Worm (Caenorhabditis elegans): ENCODE measurements around the gene C02D5.4.

The C02D5.4 gene

DNA sequence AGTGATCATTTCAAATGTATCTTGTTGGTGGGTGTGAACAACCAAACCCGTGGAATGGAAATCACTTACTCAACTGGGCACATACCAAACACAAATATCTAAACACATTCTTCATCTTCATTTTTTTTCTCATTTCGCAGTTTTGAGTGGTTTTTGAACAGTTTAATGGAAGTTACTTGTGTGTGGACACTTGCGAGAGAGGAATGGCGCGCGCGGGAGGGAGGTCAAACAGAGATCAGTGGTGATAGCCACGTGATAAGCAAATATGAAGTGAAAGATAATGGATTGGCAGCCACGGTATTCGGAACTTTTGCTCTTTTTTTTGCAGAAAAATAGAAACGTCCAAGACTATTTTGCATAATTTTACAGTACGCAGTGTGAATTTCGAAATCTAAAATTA, 31.4 kb upstream of the C02D5.4 start:
- no peak for TF ChIP-seq tab-1 (GFP tag; IDR thresholded peaks at IDR 0.05)
- TF ChIP-seq T22C8.4 (GFP tag; IDR thresholded peaks at IDR 0.05) = no peak
- no peak for TF ChIP-seq klf-2 (GFP tag; conservative IDR thresholded peaks at IDR 0.05)
- TF ChIP-seq ref-1 (GFP tag; conservative IDR thresholded peaks at IDR 0.05) = no peak
- TF ChIP-seq cog-1 (tag; optimal IDR thresholded peaks at IDR 0.05) = no peak
- no peak for TF ChIP-seq med-1 (GFP tag; optimal IDR thresholded peaks at IDR 0.05; ENCODE audit: insufficient read depth)
- no peak for TF ChIP-seq ztf-23 (GFP tag; IDR thresholded peaks at IDR 0.05)
- TF ChIP-seq flt-1 (GFP tag; IDR thresholded peaks at IDR 0.05) = no peak
- no peak for TF ChIP-seq ztf-29 (GFP tag; IDR thresholded peaks at IDR 0.05)

DNA sequence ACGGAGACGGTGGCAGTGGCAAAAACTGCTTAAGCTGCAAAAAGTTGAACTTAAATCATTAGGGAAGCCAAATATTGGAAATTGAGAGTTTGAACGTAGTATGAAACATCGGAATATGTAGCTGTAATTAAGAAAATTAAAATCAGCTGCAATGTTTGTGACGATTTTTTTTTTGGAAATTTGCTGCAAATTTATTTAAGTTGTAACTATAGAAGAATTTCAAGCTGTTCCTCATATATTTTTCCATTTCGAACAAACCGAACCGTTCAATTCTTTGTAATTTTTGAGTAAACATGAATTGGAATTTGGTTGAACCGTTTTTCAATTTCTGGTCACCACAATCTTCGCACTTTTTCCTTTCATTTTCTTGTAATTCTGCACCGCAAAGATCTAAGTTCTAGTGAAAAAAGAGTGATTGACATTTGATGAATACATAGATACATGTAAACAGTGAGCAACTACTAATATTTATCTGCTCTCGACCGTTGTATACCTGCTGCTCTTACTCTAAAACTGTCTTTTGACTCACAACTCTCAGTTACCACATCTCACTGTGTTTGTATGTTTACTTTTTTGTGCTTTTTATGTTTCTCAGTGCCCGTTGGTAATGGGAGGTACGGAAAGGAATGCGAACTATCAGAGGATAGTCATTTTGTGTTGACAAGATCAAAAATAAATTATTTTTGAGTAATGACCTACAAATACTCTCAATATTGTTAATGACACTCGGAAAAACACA, 30.1 kb upstream of the C02D5.4 start:
- no peak for TF ChIP-seq T22C8.4 (GFP tag; IDR thresholded peaks at IDR 0.05)
- no peak for TF ChIP-seq ztf-29 (GFP tag; IDR thresholded peaks at IDR 0.05)
- no peak for TF ChIP-seq flt-1 (GFP tag; IDR thresholded peaks at IDR 0.05)
- no peak for TF ChIP-seq ref-1 (GFP tag; conservative IDR thresholded peaks at IDR 0.05)
- TF ChIP-seq cog-1 (tag; optimal IDR thresholded peaks at IDR 0.05) = no peak
- TF ChIP-seq tab-1 (GFP tag; IDR thresholded peaks at IDR 0.05) = no peak
- TF ChIP-seq ztf-23 (GFP tag; IDR thresholded peaks at IDR 0.05) = no peak
- no peak for TF ChIP-seq med-1 (GFP tag; optimal IDR thresholded peaks at IDR 0.05; ENCODE audit: insufficient read depth)
- TF ChIP-seq klf-2 (GFP tag; conservative IDR thresholded peaks at IDR 0.05) = no peak

DNA sequence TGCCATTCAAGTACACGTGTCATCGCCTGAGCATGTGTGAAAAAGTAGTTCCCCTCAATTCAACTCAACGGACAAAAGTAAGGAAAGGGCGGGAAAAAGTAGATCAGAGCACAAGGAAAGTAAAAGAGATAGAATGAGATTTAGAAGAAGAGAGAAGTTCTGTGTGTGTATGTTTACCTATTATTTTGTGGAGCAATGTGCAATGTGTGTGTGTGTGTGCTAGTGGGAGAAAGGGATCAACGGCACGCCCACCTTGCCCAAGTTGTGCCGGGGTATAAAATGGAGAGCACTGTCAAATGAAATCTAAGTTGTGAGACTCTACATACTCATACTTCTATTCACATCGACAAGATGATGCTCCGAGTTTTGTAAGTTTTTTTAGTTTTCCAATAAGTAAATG, 27.2 kb upstream of the C02D5.4 start, which contains the start of gene idpp-15:
TSS of gene idpp-15 (plus strand) at position 301 of the 400 bp plus-strand sequence.
- TF ChIP-seq ztf-23 (GFP tag; IDR thresholded peaks at IDR 0.05) (no peak), med-1 (GFP tag; optimal IDR thresholded peaks at IDR 0.05; ENCODE audit: insufficient read depth) (no peak), tab-1 (GFP tag; IDR thresholded peaks at IDR 0.05) (no peak), flt-1 (GFP tag; IDR thresholded peaks at IDR 0.05) (no peak), klf-2 (GFP tag; conservative IDR thresholded peaks at IDR 0.05) (no peak), cog-1 (tag; optimal IDR thresholded peaks at IDR 0.05) (no peak), ref-1 (GFP tag; conservative IDR thresholded peaks at IDR 0.05) (no peak), ztf-29 (GFP tag; IDR thresholded peaks at IDR 0.05) (no peak)

DNA sequence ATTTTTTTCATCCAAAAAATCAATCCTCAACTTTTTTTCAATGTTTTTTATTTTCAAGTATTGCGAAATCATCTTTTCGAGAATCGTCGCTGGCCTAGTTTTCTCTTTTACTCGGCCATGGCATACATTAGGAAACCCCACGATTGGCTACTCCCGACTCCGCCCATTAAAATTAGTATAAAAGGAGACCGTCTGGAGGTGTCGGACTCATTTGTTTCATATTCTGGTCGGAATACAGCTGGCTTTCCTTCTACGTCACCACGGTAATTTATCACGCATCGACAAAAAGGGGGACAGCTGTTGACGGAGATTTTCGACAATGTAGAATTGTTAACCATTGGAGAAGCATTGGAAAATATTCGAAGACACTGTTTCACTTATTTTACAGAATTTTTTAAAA, 23.0 kb upstream of the C02D5.4 start:
- TF ChIP-seq klf-2 (GFP tag; conservative IDR thresholded peaks at IDR 0.05) = 0 out of 2 replicates have a peak, but pooled peaks have one; percentile 48
- TF ChIP-seq T22C8.4 (GFP tag; IDR thresholded peaks at IDR 0.05) = no peak
- no peak for TF ChIP-seq flt-1 (GFP tag; IDR thresholded peaks at IDR 0.05)
- TF ChIP-seq ztf-29 (GFP tag; IDR thresholded peaks at IDR 0.05) = no peak
- no peak for TF ChIP-seq ref-1 (GFP tag; conservative IDR thresholded peaks at IDR 0.05)
- TF ChIP-seq med-1 (GFP tag; optimal IDR thresholded peaks at IDR 0.05; ENCODE audit: insufficient read depth) = no peak
- 0 out of 2 replicates have a peak, but pooled peaks have one; percentile 46 for TF ChIP-seq tab-1 (GFP tag; IDR thresholded peaks at IDR 0.05)
- no peak for TF ChIP-seq ztf-23 (GFP tag; IDR thresholded peaks at IDR 0.05)
- no peak for TF ChIP-seq cog-1 (tag; optimal IDR thresholded peaks at IDR 0.05)

DNA sequence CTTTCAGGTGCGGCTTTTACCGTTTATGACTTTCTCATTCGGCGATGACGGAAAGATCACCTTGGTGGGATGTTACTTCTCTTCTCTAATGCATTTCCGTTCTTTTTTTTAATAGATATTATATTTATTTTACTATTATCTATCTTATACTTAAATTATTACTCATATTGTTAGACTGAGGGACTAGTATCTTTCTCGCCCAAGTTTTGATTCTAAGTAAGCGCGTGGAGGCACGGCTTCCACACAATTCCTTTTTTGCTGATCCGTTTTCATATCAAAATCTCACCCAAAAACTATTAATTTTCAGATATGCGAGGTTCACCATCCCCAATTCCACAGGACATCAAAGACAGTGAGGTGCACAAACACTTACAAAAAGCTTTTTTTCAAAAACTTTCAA, 22.2 kb upstream of the C02D5.4 start, which contains the start of gene ZC21.10:
TSS of gene ZC21.10 (plus strand) at position 301 of the 400 bp plus-strand sequence.
- TF ChIP-seq ref-1 (GFP tag; conservative IDR thresholded peaks at IDR 0.05) = no peak
- TF ChIP-seq med-1 (GFP tag; optimal IDR thresholded peaks at IDR 0.05; ENCODE audit: insufficient read depth) = no peak
- TF ChIP-seq klf-2 (GFP tag; conservative IDR thresholded peaks at IDR 0.05) = no peak
- TF ChIP-seq cog-1 (tag; optimal IDR thresholded peaks at IDR 0.05) = no peak
- TF ChIP-seq ztf-23 (GFP tag; IDR thresholded peaks at IDR 0.05) = no peak
- TF ChIP-seq flt-1 (GFP tag; IDR thresholded peaks at IDR 0.05) = no peak
- TF ChIP-seq tab-1 (GFP tag; IDR thresholded peaks at IDR 0.05) = no peak
- no peak for TF ChIP-seq T22C8.4 (GFP tag; IDR thresholded peaks at IDR 0.05)
- TF ChIP-seq ztf-29 (GFP tag; IDR thresholded peaks at IDR 0.05) = no peak

DNA sequence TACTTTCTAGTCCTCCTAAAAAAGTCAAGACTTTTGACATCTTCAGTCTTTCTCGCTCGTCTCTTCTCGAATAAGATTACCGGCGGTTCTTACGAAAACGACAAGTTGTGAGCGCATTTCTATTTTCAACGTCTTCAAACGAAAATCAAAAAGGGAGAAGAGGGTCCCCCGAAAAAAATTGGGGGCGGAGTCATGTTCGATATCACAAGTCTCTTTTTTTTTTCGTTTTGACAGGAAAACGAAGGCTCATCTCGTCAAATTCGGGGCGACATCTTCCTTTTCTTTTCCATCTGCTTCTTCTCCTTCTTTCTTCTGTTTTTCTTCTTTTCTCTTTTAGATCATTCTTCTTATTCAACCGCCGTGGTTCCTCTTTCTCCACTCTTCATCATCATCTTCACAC, 18.1 kb upstream of the C02D5.4 start:
- TF ChIP-seq cog-1 (tag; optimal IDR thresholded peaks at IDR 0.05) (no peak), T22C8.4 (GFP tag; IDR thresholded peaks at IDR 0.05) (no peak), ztf-23 (GFP tag; IDR thresholded peaks at IDR 0.05) (no peak), ref-1 (GFP tag; conservative IDR thresholded peaks at IDR 0.05) (no peak), klf-2 (GFP tag; conservative IDR thresholded peaks at IDR 0.05) (no peak), flt-1 (GFP tag; IDR thresholded peaks at IDR 0.05) (no peak), ztf-29 (GFP tag; IDR thresholded peaks at IDR 0.05) (no peak), tab-1 (GFP tag; IDR thresholded peaks at IDR 0.05) (no peak)

DNA sequence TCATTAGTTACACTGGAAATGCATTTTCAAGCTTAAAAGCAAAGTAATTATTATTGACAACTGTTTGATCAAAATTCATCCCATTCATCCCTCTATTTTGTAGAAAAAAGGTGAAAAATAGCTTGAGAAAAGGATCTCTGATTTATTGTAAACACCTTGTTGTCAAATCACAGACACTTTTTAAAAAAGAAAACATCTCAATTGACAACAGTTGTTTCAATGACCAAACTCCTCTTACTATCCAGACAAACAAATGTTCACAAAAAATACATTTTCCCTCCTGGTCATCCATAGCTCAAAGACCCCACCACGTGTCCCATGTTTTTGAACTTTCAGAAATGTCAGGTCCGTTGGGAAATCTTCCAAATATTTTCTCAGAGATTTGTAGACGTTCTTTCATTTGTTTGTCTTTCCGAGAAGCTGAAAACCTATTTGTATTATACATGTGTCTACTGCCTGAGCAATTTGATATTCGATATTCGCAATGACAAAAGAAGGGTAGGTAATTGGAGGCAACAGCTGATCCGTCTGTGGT, 17.3 kb upstream of the C02D5.4 start, which contains the start of gene trp-1:
TSS of gene trp-1 (plus strand) at position 485 of the 535 bp plus-strand sequence.
- TF ChIP-seq klf-2 (GFP tag; conservative IDR thresholded peaks at IDR 0.05) (no peak), flt-1 (GFP tag; IDR thresholded peaks at IDR 0.05) (no peak), med-1 (GFP tag; optimal IDR thresholded peaks at IDR 0.05; ENCODE audit: insufficient read depth) (no peak), T22C8.4 (GFP tag; IDR thresholded peaks at IDR 0.05) (no peak), cog-1 (tag; optimal IDR thresholded peaks at IDR 0.05) (no peak), ref-1 (GFP tag; conservative IDR thresholded peaks at IDR 0.05) (no peak), ztf-29 (GFP tag; IDR thresholded peaks at IDR 0.05) (no peak), ztf-23 (GFP tag; IDR thresholded peaks at IDR 0.05) (no peak), tab-1 (GFP tag; IDR thresholded peaks at IDR 0.05) (no peak)

DNA sequence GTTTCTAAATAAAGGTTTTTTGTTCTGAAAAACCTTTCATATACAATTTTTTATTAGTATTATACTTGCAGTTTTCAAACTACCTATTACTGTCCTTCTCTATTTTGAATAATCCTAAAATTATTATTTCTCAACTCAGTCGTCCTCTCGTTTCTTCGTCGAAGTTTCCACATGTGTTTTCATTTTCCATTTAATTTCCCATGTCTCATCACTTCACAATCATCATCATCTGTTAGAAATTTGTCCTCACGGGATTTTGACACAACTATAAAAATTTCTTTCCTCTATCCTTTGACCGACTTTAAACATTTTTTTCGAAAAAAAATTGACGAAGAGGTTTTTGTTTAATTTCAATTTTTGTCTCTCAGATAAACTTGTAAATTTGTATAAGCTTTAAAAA, 16.5 kb upstream of the C02D5.4 start:
- no peak for TF ChIP-seq ztf-23 (GFP tag; IDR thresholded peaks at IDR 0.05)
- TF ChIP-seq T22C8.4 (GFP tag; IDR thresholded peaks at IDR 0.05) = no peak
- TF ChIP-seq med-1 (GFP tag; optimal IDR thresholded peaks at IDR 0.05; ENCODE audit: insufficient read depth) = no peak
- no peak for TF ChIP-seq tab-1 (GFP tag; IDR thresholded peaks at IDR 0.05)
- no peak for TF ChIP-seq cog-1 (tag; optimal IDR thresholded peaks at IDR 0.05)
- TF ChIP-seq flt-1 (GFP tag; IDR thresholded peaks at IDR 0.05) = no peak

DNA sequence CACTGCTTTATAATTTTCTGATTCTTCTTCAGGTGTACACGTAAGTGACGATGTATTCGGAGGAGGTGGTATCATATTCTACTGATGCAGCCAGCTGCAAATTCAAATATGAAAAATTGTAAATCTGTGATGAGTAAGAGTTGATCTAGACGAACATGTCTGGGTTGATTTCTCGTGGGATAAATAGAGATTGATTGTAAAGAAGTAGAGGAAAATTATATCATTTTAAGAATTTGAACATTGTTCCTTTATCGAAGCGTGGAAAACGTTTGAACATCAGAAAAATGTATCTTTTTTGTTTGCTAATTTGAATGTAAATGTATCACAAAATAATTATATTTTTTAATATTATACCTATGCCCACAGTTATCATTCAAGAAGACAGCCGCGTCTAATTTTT, 6.5 kb upstream of the C02D5.4 start, which contains the start of gene ZC21.6:
TSS of gene ZC21.6 (minus strand) at position 101 of the 400 bp plus-strand sequence.
- TF ChIP-seq med-1 (GFP tag; optimal IDR thresholded peaks at IDR 0.05; ENCODE audit: insufficient read depth) (no peak), ztf-23 (GFP tag; IDR thresholded peaks at IDR 0.05) (no peak), flt-1 (GFP tag; IDR thresholded peaks at IDR 0.05) (no peak), cog-1 (tag; optimal IDR thresholded peaks at IDR 0.05) (no peak)

Data from whole organism, midembryonic.